Worm (Caenorhabditis elegans) whole organism, L3 larva: ENCODE measurements around the gene F41C6.7.
A peak's percentile ranks its signal among the peaks of the same experiment; 100 is the strongest.

Source experiments
- R02D3.7 ChIP-seq: fragments of 150-350 bp; optimal IDR thresholded peaks from 2 replicates; lab custom pipeline; 2014; ENCODE audit warnings: missing biosample characterization, missing genetic modification characterization
- ZK546.5 ChIP-seq: sonication (generic microtip); optimal IDR thresholded peaks from 2 replicates; lab custom pipeline; 2017; ENCODE audit warnings: missing biosample characterization, missing genetic modification characterization
- ama-1 ChIP-seq: fragments of 150-350 bp; optimal IDR thresholded peaks from 2 replicates; lab custom pipeline; 2018
- ceh-28 ChIP-seq: fragments of 150-350 bp; optimal IDR thresholded peaks from 2 replicates; lab custom pipeline; 2014; ENCODE audit warnings: missing biosample characterization, missing genetic modification reagents, missing genetic modification characterization
- ceh-82 ChIP-seq: fragments of 150-350 bp; optimal IDR thresholded peaks from 2 replicates; lab custom pipeline; 2014; ENCODE audit warnings: missing biosample characterization, missing genetic modification characterization
- ceh-9 ChIP-seq: sonication (generic microtip); optimal IDR thresholded peaks from 2 replicates; lab custom pipeline; 2018; ENCODE audit warnings: missing biosample characterization, missing genetic modification characterization
- egl-27 ChIP-seq: sonication (generic microtip); optimal IDR thresholded peaks from 4 replicates; lab custom pipeline; 2017; ENCODE audit warnings: missing biosample characterization, missing genetic modification reagents, missing genetic modification characterization
- egl-5 ChIP-seq: fragments of 150-350 bp; optimal IDR thresholded peaks from 2 replicates; lab custom pipeline; 2017; ENCODE audit warnings: missing biosample characterization, missing genetic modification reagents, missing genetic modification characterization, inconsistent platforms
- elt-1 ChIP-seq: fragments of 150-350 bp; optimal IDR thresholded peaks from 2 replicates; lab custom pipeline; 2014; ENCODE audit warnings: missing biosample characterization, missing genetic modification characterization
- elt-2 ChIP-seq: sonication (generic microtip); optimal IDR thresholded peaks from 2 replicates; lab custom pipeline; 2016; ENCODE audit warnings: missing genetic modification reagents, mild to moderate bottlenecking, missing genetic modification characterization, missing compliant biosample characterization
- elt-3 ChIP-seq, 3 experiments: fragments of 150-350 bp in 1 of 3; sonication (generic microtip) in 2 of 3; optimal IDR thresholded peaks; 2 replicates in 2 of 3; 4 replicates in 1 of 3; lab custom pipeline; 2014 to 2017; ENCODE audit warnings: missing biosample characterization in 3 of 3, missing genetic modification characterization in 3 of 3
- eor-1 ChIP-seq, 2 experiments: fragments of 150-350 bp; optimal IDR thresholded peaks; 2 replicates each; lab custom pipeline; 2014 to 2018; ENCODE audit warnings: missing biosample characterization in 2 of 2, missing genetic modification characterization in 2 of 2
- fkh-10 ChIP-seq: sonication (generic microtip); optimal IDR thresholded peaks from 2 replicates; lab custom pipeline; 2017; ENCODE audit warnings: missing biosample characterization, missing genetic modification reagents, missing genetic modification characterization
- fkh-2 ChIP-seq: fragments of 150-350 bp; optimal IDR thresholded peaks from 2 replicates; lab custom pipeline; 2014; ENCODE audit warnings: missing biosample characterization, missing genetic modification reagents, missing genetic modification characterization
- fos-1 ChIP-seq: fragments of 150-350 bp; optimal IDR thresholded peaks from 2 replicates; lab custom pipeline; 2014; ENCODE audit warnings: missing biosample characterization, missing genetic modification characterization
- jun-1 ChIP-seq: fragments of 150-350 bp; optimal IDR thresholded peaks from 2 replicates; lab custom pipeline; 2014; ENCODE audit warnings: missing biosample characterization, missing genetic modification reagents, missing genetic modification characterization
- lin-15B ChIP-seq: fragments of 150-350 bp; optimal IDR thresholded peaks from 2 replicates; lab custom pipeline; 2014; ENCODE audit warnings: missing biosample characterization, missing genetic modification characterization
- mdl-1 ChIP-seq: fragments of 150-350 bp; optimal IDR thresholded peaks from 2 replicates; lab custom pipeline; 2014; ENCODE audit warnings: missing biosample characterization, missing genetic modification characterization
- mml-1 ChIP-seq: fragments of 150-350 bp; sonication (generic microtip); optimal IDR thresholded peaks from 3 replicates; lab custom pipeline; 2014; ENCODE audit warnings: missing biosample characterization, missing genetic modification characterization
- nfya-1 ChIP-seq: sonication (generic microtip); optimal IDR thresholded peaks from 2 replicates; lab custom pipeline; 2017; ENCODE audit warnings: missing genetic modification characterization, mild to moderate bottlenecking, missing compliant biosample characterization, antibody characterized with exemption, moderate library complexity; ENCODE audit not compliant: insufficient read depth
- nhr-11 ChIP-seq: fragments of 150-350 bp; optimal IDR thresholded peaks from 2 replicates; lab custom pipeline; 2014; ENCODE audit warnings: missing biosample characterization, missing genetic modification characterization
- nhr-12 ChIP-seq: fragments of 150-350 bp; optimal IDR thresholded peaks from 2 replicates; lab custom pipeline; 2014; ENCODE audit warnings: missing biosample characterization, missing genetic modification characterization
- nhr-237 ChIP-seq: fragments of 150-350 bp; optimal IDR thresholded peaks from 2 replicates; lab custom pipeline; 2014; ENCODE audit warnings: missing biosample characterization, missing genetic modification characterization
- nhr-25 ChIP-seq: sonication (generic microtip); optimal IDR thresholded peaks from 2 replicates; lab custom pipeline; 2017; ENCODE audit warnings: missing biosample characterization, missing genetic modification characterization
- nhr-28 ChIP-seq: fragments of 150-350 bp; optimal IDR thresholded peaks from 2 replicates; lab custom pipeline; 2014; ENCODE audit warnings: missing biosample characterization, missing genetic modification characterization
- nhr-43 ChIP-seq: sonication (generic microtip); optimal IDR thresholded peaks from 2 replicates; lab custom pipeline; 2016; ENCODE audit warnings: mild to moderate bottlenecking, missing genetic modification characterization, missing compliant biosample characterization; ENCODE audit not compliant: poor library complexity, severe bottlenecking
- nhr-67 ChIP-seq: fragments of 150-350 bp; optimal IDR thresholded peaks from 2 replicates; lab custom pipeline; 2014; ENCODE audit warnings: missing biosample characterization, missing genetic modification characterization
- pha-4 ChIP-seq: fragments of 150-350 bp; optimal IDR thresholded peaks from 2 replicates; lab custom pipeline; 2014; ENCODE audit warnings: missing biosample characterization, missing genetic modification reagents, missing genetic modification characterization
- pqm-1 ChIP-seq: fragments of 150-350 bp; optimal IDR thresholded peaks from 2 replicates; lab custom pipeline; 2017; ENCODE audit warnings: missing biosample characterization, missing genetic modification characterization, inconsistent platforms
- skn-1 ChIP-seq: fragments of 150-350 bp; optimal IDR thresholded peaks from 2 replicates; lab custom pipeline; 2014; ENCODE audit warnings: missing biosample characterization, missing genetic modification characterization
- snpc-4 ChIP-seq: fragments of 150-350 bp; optimal IDR thresholded peaks from 2 replicates; lab custom pipeline; 2014; ENCODE audit warnings: missing biosample characterization, missing genetic modification characterization
- unc-39 ChIP-seq: sonication (generic microtip); optimal IDR thresholded peaks from 4 replicates; lab custom pipeline; 2017; ENCODE audit warnings: missing biosample characterization, missing genetic modification characterization
- unc-62 ChIP-seq: fragments of 150-350 bp; sonication (generic microtip); optimal IDR thresholded peaks from 4 replicates; lab custom pipeline; 2014; ENCODE audit warnings: missing biosample characterization, missing genetic modification reagents, missing genetic modification characterization
- zag-1 ChIP-seq: fragments of 150-350 bp; optimal IDR thresholded peaks from 2 replicates; lab custom pipeline; 2014; ENCODE audit warnings: missing biosample characterization, missing genetic modification characterization
- ztf-4 ChIP-seq: fragments of 150-350 bp; optimal IDR thresholded peaks from 2 replicates; lab custom pipeline; 2014; ENCODE audit warnings: missing biosample characterization, missing genetic modification characterization

The F41C6.7 gene

ce11 chrX:6867707-6868106 is 17.4 kb downstream of the F41C6.7 start (continued):
- TF ChIP-seq fkh-2 (tag; lab: Kevin White, UChicago), result no peak
- TF ChIP-seq nhr-11 (tag; lab: Kevin White, UChicago), result no peak
- TF ChIP-seq fos-1 (tag; lab: Kevin White, UChicago), result no peak
- no peak for TF ChIP-seq unc-39
- peak; percentile 79 for TF ChIP-seq nhr-43 (tag; lab: Kevin White, UChicago)
- TF ChIP-seq mml-1 (tag; lab: Kevin White, UChicago), result no peak
- no peak for TF ChIP-seq elt-1
- TF ChIP-seq unc-62 (GFP tag; lab: Kevin White, UChicago), result no peak
- peak; percentile 52 for TF ChIP-seq pqm-1 (tag; lab: Kevin White, UChicago)
- TF ChIP-seq eor-1 (tag; optimal IDR thresholded peaks at IDR 0.05; lab: Kevin White, UChicago), result no peak

ce11 chrX:6866900-6867299 is 18.2 kb downstream of the F41C6.7 start:
- TF ChIP-seq nhr-28 (tag; lab: Kevin White, UChicago) (no peak), ztf-4 (tag; lab: Kevin White, UChicago) (no peak), zag-1 (tag; lab: Kevin White, UChicago) (no peak)
- TF ChIP-seq, all 47 proteins: peak for 0

DNA sequence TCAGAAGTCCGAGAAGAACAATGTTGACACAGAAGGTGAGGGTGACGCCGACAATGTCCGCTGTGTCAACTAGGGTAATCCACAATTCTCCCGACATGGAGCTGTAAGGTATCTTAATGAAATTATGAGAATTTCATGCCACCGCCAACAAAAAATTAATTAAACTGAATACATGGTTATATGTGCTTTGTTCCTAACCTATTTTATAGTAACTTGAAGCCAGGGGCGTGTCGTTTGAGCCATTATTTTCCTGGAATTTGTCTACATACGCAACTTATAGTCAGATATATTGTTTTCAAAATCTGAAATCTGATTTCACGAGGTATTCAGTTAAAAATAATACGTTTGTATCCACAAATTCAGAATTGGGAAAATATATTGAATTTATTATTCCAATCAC is 19.2 kb downstream of the F41C6.7 start, which contains the start of gene odr-10:
Gene odr-10 (minus strand): TSS at position 101 of the 400 bp plus-strand sequence.
- no peak for TF ChIP-seq ceh-9 (tag; lab: Kevin White, UChicago)
- TF ChIP-seq egl-27 (tag; lab: Kevin White, UChicago), result no peak
- TF ChIP-seq egl-5 (tag; lab: Kevin White, UChicago), result no peak
- no peak for TF ChIP-seq ceh-82 (tag; lab: Kevin White, UChicago)
- TF ChIP-seq nhr-237 (tag; lab: Kevin White, UChicago), result no peak
- TF ChIP-seq mdl-1 (tag; lab: Kevin White, UChicago), result no peak
- no peak for TF ChIP-seq ZK546.5 (tag; lab: Kevin White, UChicago)
- TF ChIP-seq pha-4 (tag; lab: Kevin White, UChicago), result no peak
- TF ChIP-seq nhr-67 (tag; lab: Kevin White, UChicago), result no peak
- no peak for TF ChIP-seq ama-1 (lab: Kevin White, UChicago)
- TF ChIP-seq unc-62 (GFP tag; lab: Kevin White, UChicago), result no peak
- no peak for TF ChIP-seq ceh-28 (tag; lab: Kevin White, UChicago)
- no peak for TF ChIP-seq mml-1 (tag; lab: Kevin White, UChicago)
- TF ChIP-seq elt-2, result no peak
- TF ChIP-seq nhr-12 (tag; lab: Kevin White, UChicago), result no peak
- TF ChIP-seq fkh-10 (GFP tag; lab: Kevin White, UChicago), result no peak
- TF ChIP-seq nhr-25 (tag; lab: Kevin White, UChicago), result no peak
- no peak for TF ChIP-seq eor-1 (tag; optimal IDR thresholded peaks at IDR 0.05; lab: Kevin White, UChicago)
- no peak for TF ChIP-seq jun-1 (tag; lab: Kevin White, UChicago)

DNA sequence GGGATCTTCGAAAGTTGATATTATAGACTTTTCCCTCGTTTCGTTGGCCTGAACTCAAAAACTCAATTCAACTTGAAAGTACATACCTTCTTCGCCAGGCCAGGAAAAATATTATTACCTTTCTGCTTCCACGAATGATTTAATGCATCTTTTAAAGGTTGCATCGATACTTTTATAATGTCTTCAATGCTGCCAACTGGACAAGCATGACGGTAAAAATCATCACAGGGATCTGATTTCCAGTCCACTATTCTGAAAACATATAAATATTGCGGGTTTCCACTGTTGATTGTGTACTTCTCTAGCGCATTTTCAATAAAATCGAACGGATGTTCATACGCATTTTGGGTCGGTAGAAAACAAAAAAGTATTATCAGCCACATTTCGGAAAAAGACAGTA is 22.0 kb downstream of the F41C6.7 start, which contains the start of gene nep-4:
Gene nep-4 (minus strand): TSS at position 393 of the 400 bp plus-strand sequence.
- no peak for TF ChIP-seq skn-1

- TF ChIP-seq pha-4 (tag; lab: Kevin White, UChicago) (no peak), zag-1 (tag; lab: Kevin White, UChicago) (no peak), nfya-1 (no peak)
Measured at ce11 chrX:6861564-6861963, 23.5 kb downstream of the F41C6.7 start.

DNA sequence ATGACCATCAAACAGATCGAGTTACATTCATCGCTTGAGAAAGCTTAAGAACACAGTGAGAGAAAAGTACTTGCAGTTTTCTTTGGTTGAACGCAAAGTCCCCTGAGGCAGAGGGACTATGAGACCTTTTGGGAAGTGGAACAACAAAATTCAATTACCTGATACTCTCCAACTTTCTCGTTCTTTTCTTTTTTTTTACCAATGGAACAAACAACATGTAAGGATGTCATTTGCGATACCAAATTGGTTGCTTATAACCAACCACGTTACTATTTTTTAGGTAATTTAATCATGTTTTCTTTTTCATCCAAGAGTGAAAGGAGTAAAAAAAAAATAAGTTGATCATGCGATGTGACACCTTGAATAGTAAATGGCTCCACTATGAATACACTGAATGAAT is 28.3 kb downstream of the F41C6.7 start:
- no peak for TF ChIP-seq fos-1 (tag; lab: Kevin White, UChicago)
- TF ChIP-seq ceh-82 (tag; lab: Kevin White, UChicago), result no peak
- no peak for TF ChIP-seq elt-3 (tag; optimal IDR thresholded peaks at IDR 0.05; lab: Kevin White, UChicago)
- TF ChIP-seq snpc-4, result no peak
- no peak for TF ChIP-seq egl-27 (tag; lab: Kevin White, UChicago)
- TF ChIP-seq lin-15B (tag; lab: Kevin White, UChicago), result no peak
- no peak for TF ChIP-seq R02D3.7 (tag; lab: Kevin White, UChicago)
